Worm (Caenorhabditis elegans) whole organism, young adult: Measurements from ENCODE around the gene ZK512.8.

Source experiments
- B0035.1 ChIP-seq: sonication (generic microtip); optimal IDR thresholded peaks from 2 replicates; lab custom pipeline; 2016; ENCODE audit warnings: missing genetic modification characterization, mild to moderate bottlenecking, missing compliant biosample characterization, missing genotype, missing genetic modification reagents
- B0261.1 ChIP-seq: sonication (generic microtip); optimal IDR thresholded peaks from 2 replicates; lab custom pipeline; 2016; ENCODE audit warnings: mild to moderate bottlenecking, missing genetic modification characterization, moderate library complexity, missing compliant biosample characterization
- C06A6.2 ChIP-seq: fragments of 200-800 bp; sonication (Bioruptor generic); conservative IDR thresholded peaks from 2 replicates; pipeline ENCODE4 v1.3.6; 2022; ENCODE audit warnings: missing genetic modification characterization, missing compliant biosample characterization
- D2030.7 ChIP-seq: fragments of 200-800 bp; sonication (Bioruptor generic); IDR thresholded peaks from 2 replicates; pipeline ENCODE4 v1.3.6; 2022; ENCODE audit warnings: missing genetic modification reagents, missing genetic modification characterization, missing compliant biosample characterization
- F23B12.7 ChIP-seq: sonication (generic microtip); optimal IDR thresholded peaks from 2 replicates; lab custom pipeline; 2017; ENCODE audit warnings: missing genetic modification characterization, mild to moderate bottlenecking, missing compliant biosample characterization, antibody characterized with exemption, moderate library complexity; ENCODE audit not compliant: insufficient read depth
- T07F8.4 ChIP-seq: sonication (generic microtip); optimal IDR thresholded peaks from 2 replicates; lab custom pipeline; 2016; ENCODE audit warnings: mild to moderate bottlenecking, missing genetic modification characterization, moderate library complexity, missing compliant biosample characterization
- Y53G8AR.9 ChIP-seq: fragments of 200-800 bp; sonication (Bioruptor generic); conservative IDR thresholded peaks from 2 replicates; pipeline ENCODE4 v1.3.6; 2022; ENCODE audit warnings: missing genetic modification reagents, missing genetic modification characterization, missing compliant biosample characterization
- Y67H2A.10 ChIP-seq: fragments of 200-800 bp; sonication (Bioruptor generic); conservative IDR thresholded peaks from 2 replicates; pipeline ENCODE4 v1.3.6; 2022; ENCODE audit warnings: missing genetic modification reagents, missing genetic modification characterization, missing compliant biosample characterization
- Y95B8A.8 ChIP-seq: fragments of 200-800 bp; sonication (Bioruptor generic); IDR thresholded peaks from 2 replicates; pipeline ENCODE4 v1.3.6; 2022; ENCODE audit warnings: missing genetic modification reagents, missing genetic modification characterization, missing compliant biosample characterization
- ZK185.1 ChIP-seq: sonication (generic microtip); optimal IDR thresholded peaks from 2 replicates; lab custom pipeline; 2016; ENCODE audit warnings: mild to moderate bottlenecking, missing genetic modification characterization, missing compliant biosample characterization; ENCODE audit not compliant: poor library complexity, severe bottlenecking
- attf-5 ChIP-seq: fragments of 200-800 bp; sonication (Bioruptor generic); optimal IDR thresholded peaks from 2 replicates; lab custom pipeline; 2018; ENCODE audit warnings: mild to moderate bottlenecking, missing genetic modification characterization, missing compliant biosample characterization
- cebp-2 ChIP-seq: fragments of 200-800 bp; sonication (Bioruptor generic); IDR thresholded peaks from 2 replicates; pipeline ENCODE4 v1.3.6; 2022; ENCODE audit warnings: missing genetic modification characterization, missing compliant biosample characterization
- ceh-79 ChIP-seq: sonication (generic microtip); optimal IDR thresholded peaks from 2 replicates; lab custom pipeline; 2017; ENCODE audit warnings: mild to moderate bottlenecking, missing genetic modification characterization, missing compliant biosample characterization
- dox-1 ChIP-seq: fragments of 200-800 bp; sonication (Bioruptor generic); IDR thresholded peaks from 2 replicates; pipeline ENCODE4 v1.3.6; 2022; ENCODE audit warnings: missing genetic modification reagents, missing genetic modification characterization, missing compliant biosample characterization
- him-1 ChIP-seq: sonication (generic microtip); optimal IDR thresholded peaks from 2 replicates; lab custom pipeline; 2016; ENCODE audit warnings: missing genotype, missing genetic modification reagents, missing genetic modification characterization, missing compliant biosample characterization
- hlh-12 ChIP-seq: sonication (generic microtip); optimal IDR thresholded peaks from 2 replicates; lab custom pipeline; 2016; ENCODE audit warnings: missing genetic modification characterization, missing compliant biosample characterization
- lin-35 ChIP-seq, 3 experiments: fragments of 150-350 bp in 2 of 3; sonication (generic microtip) in 1 of 3; optimal IDR thresholded peaks; 2 replicates each; lab custom pipeline; 2014 to 2018; ENCODE audit warnings: missing biosample characterization in 3 of 3, missing genetic modification characterization in 3 of 3, missing genetic modification reagents in 3 of 3
- lin-40 ChIP-seq: sonication (generic microtip); optimal IDR thresholded peaks from 2 replicates; lab custom pipeline; 2016; ENCODE audit warnings: missing genetic modification characterization, mild to moderate bottlenecking, missing compliant biosample characterization, missing genotype, missing genetic modification reagents
- lir-1 ChIP-seq: fragments of 200-800 bp; sonication (Bioruptor generic); conservative IDR thresholded peaks from 2 replicates; pipeline ENCODE4 v1.3.6; 2022; ENCODE audit warnings: missing genetic modification reagents, missing genetic modification characterization, missing compliant biosample characterization
- lsl-1 ChIP-seq: fragments of 200-800 bp; sonication (Bioruptor generic); optimal IDR thresholded peaks from 2 replicates; lab custom pipeline; 2018; ENCODE audit warnings: mild to moderate bottlenecking, missing genetic modification characterization, moderate library complexity, missing compliant biosample characterization
- nfya-1 ChIP-seq: sonication (generic microtip); optimal IDR thresholded peaks from 2 replicates; lab custom pipeline; 2017; ENCODE audit warnings: antibody characterized with exemption, missing compliant biosample characterization, missing genetic modification characterization, borderline replicate concordance; ENCODE audit not compliant: insufficient read depth
- nfya-2 ChIP-seq: fragments of 200-800 bp; sonication (Bioruptor generic); IDR thresholded peaks from 2 replicates; pipeline ENCODE4 v1.3.6; 2022; ENCODE audit warnings: missing genetic modification reagents, missing genetic modification characterization, missing compliant biosample characterization
- nhr-120 ChIP-seq: fragments of 200-800 bp; sonication (Bioruptor generic); IDR thresholded peaks from 2 replicates; pipeline ENCODE4 v1.3.6; 2022; ENCODE audit warnings: missing genetic modification characterization, missing compliant biosample characterization
- nhr-80 ChIP-seq: sonication (generic microtip); optimal IDR thresholded peaks from 2 replicates; lab custom pipeline; 2016; ENCODE audit warnings: missing genetic modification characterization, missing compliant biosample characterization
- nhr-90 ChIP-seq: sonication (generic microtip); optimal IDR thresholded peaks from 2 replicates; lab custom pipeline; 2016; ENCODE audit warnings: missing genotype, mild to moderate bottlenecking, missing genetic modification characterization, missing compliant biosample characterization
- rpc-1 ChIP-seq, 2 experiments: fragments of 150-350 bp in 1 of 2; sonication (generic microtip) in 1 of 2; optimal IDR thresholded peaks; 2 replicates each; lab custom pipeline; 2014 to 2018; ENCODE audit warnings: missing biosample characterization in 1 of 2, missing genetic modification characterization in 1 of 2, missing genetic modification reagents in 1 of 2, missing genotype in 1 of 2
- sea-2 ChIP-seq: fragments of 200-800 bp; sonication (Bioruptor generic); IDR thresholded peaks from 2 replicates; pipeline ENCODE4 v1.3.6; 2022; ENCODE audit warnings: missing genetic modification characterization, missing compliant biosample characterization
- snpc-3.4 ChIP-seq: sonication (generic microtip); optimal IDR thresholded peaks from 2 replicates; lab custom pipeline; 2017; ENCODE audit warnings: missing genetic modification characterization, mild to moderate bottlenecking, missing compliant biosample characterization, antibody characterized with exemption, moderate library complexity, missing genotype, missing genetic modification reagents
- tlf-1 ChIP-seq: fragments of 200-800 bp; sonication (Bioruptor generic); optimal IDR thresholded peaks from 2 replicates; lab custom pipeline; 2018; ENCODE audit warnings: mild to moderate bottlenecking, missing genetic modification characterization, missing compliant biosample characterization
- unc-130 ChIP-seq: sonication (generic microtip); optimal IDR thresholded peaks from 2 replicates; lab custom pipeline; 2016; ENCODE audit warnings: missing genetic modification reagents, missing genetic modification characterization, missing compliant biosample characterization

ZK512.8 gene

ce11 chrIII:9130588-9130987, 15.3 kb upstream of the ZK512.8 start, which contains the start of gene ZK512.10 (continued):
- no peak for TF ChIP-seq sea-2 (GFP tag; lab: Robert Waterston, UW)
- TF ChIP-seq C06A6.2 (GFP tag; lab: Robert Waterston, UW) = no peak

ce11 chrIII:9136587-9136986, 9.3 kb upstream of the ZK512.8 start, which contains the start of gene eat-4:
eat-4 (plus strand) TSS chrIII:9136887.
- no peak for TF ChIP-seq Y95B8A.8 (GFP tag; lab: Robert Waterston, UW)
- TF ChIP-seq lsl-1 (GFP tag; lab: Kevin White, UChicago) = no peak
- no peak for TF ChIP-seq F23B12.7 (tag; lab: Kevin White, UChicago)
- no peak for TF ChIP-seq nfya-1 (tag; lab: Kevin White, UChicago)
- no peak for TF ChIP-seq cebp-2 (GFP tag; lab: Robert Waterston, UW)
- no peak for TF ChIP-seq nhr-120 (GFP tag; lab: Robert Waterston, UW)
- TF ChIP-seq nhr-90 (tag; lab: Kevin White, UChicago) = no peak
- TF ChIP-seq T07F8.4 = no peak
- no peak for TF ChIP-seq ZK185.1 (tag; lab: Kevin White, UChicago)
- TF ChIP-seq him-1 (tag; lab: Kevin White, UChicago) = no peak
- no peak for TF ChIP-seq unc-130

ce11 chrIII:9138601-9139000, 7.3 kb upstream of the ZK512.8 start, which contains the start of gene ZK512.7:
ZK512.7 (minus strand) TSS chrIII:9138701.
- TF ChIP-seq hlh-12 (tag; lab: Kevin White, UChicago) (no peak), B0035.1 (tag; lab: Kevin White, UChicago) (no peak), lin-35 (GFP tag; optimal IDR thresholded peaks at IDR 0.05; lab: Kevin White, UChicago) (no peak), lsl-1 (GFP tag; lab: Kevin White, UChicago) (no peak), lir-1 (no peak), D2030.7 (GFP tag; lab: Robert Waterston, UW) (no peak), nhr-80 (tag; lab: Kevin White, UChicago) (no peak), lin-40 (tag; lab: Kevin White, UChicago) (no peak), attf-5 (no peak), cebp-2 (GFP tag; lab: Robert Waterston, UW) (no peak), ceh-79 (tag; lab: Kevin White, UChicago) (no peak), B0261.1 (tag; lab: Kevin White, UChicago) (no peak), snpc-3.4 (tag; lab: Kevin White, UChicago) (no peak)
- TF ChIP-seq, all 124 proteins: peak for 0

ce11 chrIII:9143911-9144310, 2.0 kb upstream of the ZK512.8 start, which contains the start of gene ZK512.11:
ZK512.11 (plus strand) TSS chrIII:9144211.
- TF ChIP-seq tlf-1 (GFP tag; lab: Kevin White, UChicago) (no peak), F23B12.7 (tag; lab: Kevin White, UChicago) (no peak), dox-1 (no peak), rpc-1 (optimal IDR thresholded peaks at IDR 0.05; lab: Kevin White, UChicago) (no peak), rpc-1 (tag; optimal IDR thresholded peaks at IDR 0.05; lab: Kevin White, UChicago) (no peak), Y53G8AR.9 (GFP tag; lab: Robert Waterston, UW) (no peak), nfya-2 (GFP tag; lab: Robert Waterston, UW) (no peak), Y67H2A.10 (GFP tag; lab: Robert Waterston, UW) (no peak)
